Worm (Caenorhabditis elegans): ENCODE measurements around the gene gap-1.

gap-1 gene

DNA sequence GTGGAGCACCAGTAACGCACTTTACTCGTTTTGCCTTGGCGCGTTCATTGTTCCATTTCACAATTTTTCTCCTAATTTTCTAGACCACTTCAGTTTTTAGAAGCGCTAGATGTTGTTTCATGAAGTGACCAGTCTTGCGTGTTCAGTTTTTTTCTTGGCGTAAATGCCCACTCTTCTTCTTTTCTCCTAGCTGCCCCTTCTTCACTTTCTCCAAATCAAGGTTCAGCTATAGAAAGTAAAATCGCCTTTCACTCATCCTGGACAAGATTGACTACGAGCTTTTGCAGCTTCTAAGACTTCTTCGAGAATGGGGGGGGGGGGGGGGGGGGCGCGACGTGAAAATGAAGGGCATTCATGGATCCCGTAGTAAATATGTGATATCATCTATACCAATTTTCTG is 20.4 kb downstream of the gap-1 start:
- TF ChIP-seq ceh-8 (GFP tag; optimal IDR thresholded peaks at IDR 0.05) = no peak
- peak; percentile 94 for TF ChIP-seq blmp-1 (tag; optimal IDR thresholded peaks at IDR 0.05)

DNA sequence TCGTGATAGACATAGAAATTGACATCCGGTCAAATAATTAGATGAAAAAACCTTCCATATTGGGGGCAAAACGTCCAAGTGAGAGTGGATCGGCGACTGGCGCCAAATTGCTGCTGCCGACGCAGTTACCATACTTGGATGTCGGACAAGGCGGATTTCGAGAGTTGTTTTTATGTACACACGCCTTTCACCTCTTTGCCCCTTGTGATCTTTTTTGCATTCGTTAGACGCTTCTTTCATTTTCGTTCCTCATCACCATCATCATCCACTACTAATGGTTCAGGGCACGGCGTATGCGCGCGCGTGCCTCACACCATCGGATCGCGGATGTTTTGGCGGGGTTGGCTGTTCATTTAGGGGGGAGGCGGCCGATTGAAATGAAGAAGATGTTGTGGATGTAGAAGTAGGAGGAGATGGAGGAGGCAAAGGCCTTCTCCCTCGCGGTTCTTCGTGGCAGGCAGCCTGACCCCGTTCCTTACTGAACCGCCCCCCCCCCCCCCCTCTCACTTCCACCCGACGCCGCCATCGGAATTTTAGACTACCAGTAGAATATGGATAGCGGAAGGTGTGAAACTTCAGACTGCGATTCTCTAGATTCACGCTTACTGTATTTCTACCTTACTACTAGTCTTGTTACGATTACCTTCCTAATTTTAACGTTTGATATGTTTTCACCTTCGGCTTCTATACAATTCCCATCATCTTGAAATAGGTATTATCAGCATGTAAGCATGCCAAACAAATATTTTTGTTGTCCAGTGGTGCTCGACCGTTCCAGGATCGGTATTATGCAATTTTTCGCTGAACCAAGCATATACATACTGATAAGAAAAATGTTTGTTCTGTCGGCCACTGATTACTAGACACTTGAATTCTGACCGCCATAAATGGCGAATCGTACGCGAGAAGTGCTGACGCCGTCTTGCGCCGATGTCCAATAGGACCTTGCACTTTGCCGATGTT is 21.4 kb downstream of the gap-1 start:
- no peak for TF ChIP-seq nhr-77 (tag; optimal IDR thresholded peaks at IDR 0.05)
- peak; percentile 23 for TF ChIP-seq elt-2 (tag; optimal IDR thresholded peaks at IDR 0.05)
- no peak for TF ChIP-seq nhr-85 (tag)
- no peak for TF ChIP-seq lin-15B (tag; optimal IDR thresholded peaks at IDR 0.05)
- TF ChIP-seq C34B4.2 (tag; optimal IDR thresholded peaks at IDR 0.05) = no peak
- TF ChIP-seq lir-3 (tag; optimal IDR thresholded peaks at IDR 0.05; ENCODE audit: poor library complexity) = no peak
- TF ChIP-seq ztf-11 (tag; optimal IDR thresholded peaks at IDR 0.05) = no peak
- TF ChIP-seq vab-15 (tag; optimal IDR thresholded peaks at IDR 0.05) = no peak
- no peak for TF ChIP-seq unc-98 (GFP tag; IDR thresholded peaks at IDR 0.05)
- TF ChIP-seq blmp-1 (tag; optimal IDR thresholded peaks at IDR 0.05) = peak; percentile 91
- TF ChIP-seq pqm-1 (tag; optimal IDR thresholded peaks at IDR 0.05) = no peak
- TF ChIP-seq tbx-2 (tag; optimal IDR thresholded peaks at IDR 0.05) = no peak
- TF ChIP-seq nhr-237 (tag; optimal IDR thresholded peaks at IDR 0.05) = no peak
- no peak for TF ChIP-seq alr-1 (tag; optimal IDR thresholded peaks at IDR 0.05; ENCODE audit: borderline replicate concordance)
- TF ChIP-seq efl-1 (optimal IDR thresholded peaks at IDR 0.05) = no peak
- peak in 1 of 2 experiments; percentile 79 for TF ChIP-seq efl-1 (GFP tag; optimal IDR thresholded peaks at IDR 0.05 in 1 of 2)
- no peak for TF ChIP-seq mef-2 (tag; optimal IDR thresholded peaks at IDR 0.05)

DNA sequence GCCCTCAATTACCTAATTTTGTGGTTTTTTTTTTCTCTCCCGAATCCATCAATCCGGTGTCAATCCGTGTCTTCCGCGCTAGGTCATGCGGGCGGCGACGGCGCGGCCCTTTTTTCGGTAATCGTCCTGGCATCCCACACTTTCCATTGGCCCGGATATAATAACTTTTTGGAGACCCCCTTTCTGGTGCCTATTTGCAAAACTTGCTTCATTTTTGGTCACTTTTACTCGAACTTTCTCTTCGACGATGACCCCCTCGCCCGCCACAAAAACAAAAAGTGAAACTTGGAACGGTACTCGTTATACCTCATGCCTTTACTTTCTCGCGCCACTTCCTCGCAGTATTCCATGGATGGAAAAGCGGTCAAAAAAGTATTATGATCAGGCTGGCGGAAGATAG is 22.1 kb downstream of the gap-1 start:
- TF ChIP-seq blmp-1 (tag; optimal IDR thresholded peaks at IDR 0.05) = peak; percentile 91
- TF ChIP-seq egl-27 (tag; optimal IDR thresholded peaks at IDR 0.05) = no peak

DNA sequence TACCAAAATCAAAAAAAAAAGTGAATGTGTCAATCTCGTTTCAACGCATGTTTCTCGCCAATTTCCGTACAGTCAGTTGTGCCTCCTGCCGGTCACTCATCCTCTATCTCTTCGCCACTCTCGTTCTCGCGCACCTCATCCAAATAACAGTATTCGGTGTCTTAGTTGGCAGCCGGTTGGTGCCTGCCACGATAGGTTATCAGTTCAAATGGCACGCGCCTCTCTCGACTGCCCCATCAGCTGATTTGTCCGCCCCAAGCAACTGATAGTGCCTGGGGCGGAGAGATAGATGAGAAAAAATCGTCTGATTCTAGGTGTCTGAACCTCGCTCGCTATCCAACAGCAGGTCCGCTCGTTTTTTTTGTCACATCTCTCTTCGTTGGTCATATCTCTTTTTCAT is 22.8 kb downstream of the gap-1 start:
- TF ChIP-seq hlh-4 (tag; optimal IDR thresholded peaks at IDR 0.05) (no peak), grh-1 (GFP tag; IDR thresholded peaks at IDR 0.05) (0 out of 2 replicates have a peak, but pooled peaks have one; percentile 43), F16B12.6 (tag; optimal IDR thresholded peaks at IDR 0.05) (no peak), ceh-88 (GFP tag; IDR thresholded peaks at IDR 0.05) (no peak), unc-130 (tag; optimal IDR thresholded peaks at IDR 0.05) (peak; percentile 55), nhr-47 (tag; optimal IDR thresholded peaks at IDR 0.05) (peak; percentile 48), nhr-20 (tag; optimal IDR thresholded peaks at IDR 0.05) (peak; percentile 71), mep-1 (tag; optimal IDR thresholded peaks at IDR 0.05) (peak; percentile 1), zag-1 (tag; optimal IDR thresholded peaks at IDR 0.05) (no peak), snu-23 (GFP tag; optimal IDR thresholded peaks at IDR 0.05) (peak; percentile 68), nhr-85 (tag) (peak; percentile 93), ceh-63 (GFP tag; optimal IDR thresholded peaks at IDR 0.05) (no peak), dpl-1 (GFP tag; optimal IDR thresholded peaks at IDR 0.05) (peak in 1 of 3 experiments; percentile 11), zip-4 (GFP tag; optimal IDR thresholded peaks at IDR 0.05) (no peak), nhr-90 (tag; optimal IDR thresholded peaks at IDR 0.05; ENCODE audit: poor library complexity) (peak; percentile 67), nhr-71 (tag; optimal IDR thresholded peaks at IDR 0.05) (peak; percentile 76), rnt-1 (tag; optimal IDR thresholded peaks at IDR 0.05) (peak; percentile 48), ceh-82 (tag; optimal IDR thresholded peaks at IDR 0.05) (no peak), lin-14 (GFP tag; optimal IDR thresholded peaks at IDR 0.05) (peak; percentile 89), fos-1 (tag; optimal IDR thresholded peaks at IDR 0.05) (no peak), skn-1 (tag; optimal IDR thresholded peaks at IDR 0.05) (peak; percentile 68), nhr-12 (tag; optimal IDR thresholded peaks at IDR 0.05) (no peak), elt-3 (tag; optimal IDR thresholded peaks at IDR 0.05) (peak; percentile 69 to 78 (median 74)), ceh-90 (tag; optimal IDR thresholded peaks at IDR 0.05) (no peak), sup-37 (GFP tag; optimal IDR thresholded peaks at IDR 0.05) (no peak), C16A3.4 (tag; optimal IDR thresholded peaks at IDR 0.05) (peak; percentile 19), mdl-1 (tag; optimal IDR thresholded peaks at IDR 0.05) (peak in 1 of 2 experiments; percentile 83), lir-3 (tag; optimal IDR thresholded peaks at IDR 0.05; ENCODE audit: poor library complexity) (no peak), nhr-84 (tag; optimal IDR thresholded peaks at IDR 0.05) (no peak)
